Fruit fly (Drosophila melanogaster) whole organism, embryonic: ENCODE measurements around the gene CG32985.

Source experiments
- Abd-B ChIP-seq: fragments of 200-800 bp; sonication (Bioruptor generic); optimal IDR thresholded peaks from 2 replicates; lab custom pipeline; 2018; ENCODE audit warnings: missing biosample characterization, mild to moderate bottlenecking, missing genetic modification characterization, moderate library complexity
- Asciz ChIP-seq: fragments of 200-800 bp; sonication (Bioruptor generic); optimal IDR thresholded peaks from 2 replicates; lab custom pipeline; 2017; ENCODE audit warnings: missing biosample characterization, mild to moderate bottlenecking, missing genetic modification characterization, missing genetic modification reagents
- Atf3 ChIP-seq: fragments of 200-800 bp; sonication (Bioruptor generic); optimal IDR thresholded peaks from 3 replicates; lab custom pipeline; 2016; ENCODE audit warnings: missing biosample characterization, missing genetic modification characterization
- CG10147 ChIP-seq: fragments of 200-800 bp; sonication (Bioruptor generic); optimal IDR thresholded peaks from 2 replicates; lab custom pipeline; 2019; ENCODE audit warnings: missing biosample characterization, mild to moderate bottlenecking, missing genetic modification characterization, moderate library complexity
- CG10274 ChIP-seq: fragments of 200-800 bp; sonication (Bioruptor generic); optimal IDR thresholded peaks from 3 replicates; lab custom pipeline; 2017; ENCODE audit warnings: missing biosample characterization, mild to moderate bottlenecking, missing genetic modification characterization
- CG10462 ChIP-seq: fragments of 200-800 bp; sonication (Bioruptor generic); optimal IDR thresholded peaks from 2 replicates; lab custom pipeline; 2016; ENCODE audit warnings: missing biosample characterization, missing genetic modification characterization
- CG10565 ChIP-seq: fragments of 200-800 bp; sonication (Bioruptor generic); optimal IDR thresholded peaks from 3 replicates; lab custom pipeline; 2016; ENCODE audit warnings: missing biosample characterization, mild to moderate bottlenecking, missing genetic modification characterization
- CG11247 ChIP-seq: fragments of 200-800 bp; sonication (Bioruptor generic); IDR thresholded peaks from 2 replicates; pipeline ENCODE4 v1.3.6; 2022; ENCODE audit warnings: missing biosample characterization, missing genetic modification characterization
- CG12299 ChIP-seq: fragments of 200-800 bp; sonication (Bioruptor generic); optimal IDR thresholded peaks from 2 replicates; lab custom pipeline; 2018; ENCODE audit warnings: missing biosample characterization, mild to moderate bottlenecking, missing genetic modification characterization
- CG1233 ChIP-seq: fragments of 200-800 bp; sonication (Bioruptor generic); optimal IDR thresholded peaks from 4 replicates; lab custom pipeline; 2018; ENCODE audit warnings: missing biosample characterization, mild to moderate bottlenecking, missing genetic modification characterization
- CG12769 ChIP-seq: fragments of 200-800 bp; sonication (Bioruptor generic); optimal IDR thresholded peaks from 2 replicates; lab custom pipeline; 2019; ENCODE audit warnings: missing biosample characterization, mild to moderate bottlenecking, missing genetic modification characterization, moderate library complexity
- CG13287 ChIP-seq: fragments of 200-800 bp; sonication (Bioruptor generic); IDR thresholded peaks from 2 replicates; pipeline ENCODE4 v1.3.6; 2022; ENCODE audit warnings: missing biosample characterization, missing genetic modification characterization; ENCODE audit not compliant: partially characterized antibody
- CG15073 ChIP-seq: fragments of 200-800 bp; sonication (Bioruptor generic); optimal IDR thresholded peaks from 2 replicates; lab custom pipeline; 2016; ENCODE audit warnings: missing biosample characterization, missing genetic modification characterization
- CG17328 ChIP-seq: fragments of 200-800 bp; sonication (Bioruptor generic); IDR thresholded peaks from 2 replicates; pipeline ENCODE4 v1.3.6; 2022; ENCODE audit warnings: missing biosample characterization, missing genetic modification characterization
- CG2202 ChIP-seq: fragments of 200-800 bp; sonication (Bioruptor generic); optimal IDR thresholded peaks from 2 replicates; lab custom pipeline; 2018; ENCODE audit warnings: missing biosample characterization, mild to moderate bottlenecking, missing genetic modification characterization
- CG31224 ChIP-seq: fragments of 200-800 bp; sonication (Bioruptor generic); IDR thresholded peaks from 2 replicates; pipeline ENCODE4 v1.3.6; 2022; ENCODE audit warnings: missing biosample characterization, missing genetic modification characterization
- CG5245 ChIP-seq: fragments of 200-800 bp; sonication (Bioruptor generic); optimal IDR thresholded peaks from 3 replicates; lab custom pipeline; 2016; ENCODE audit warnings: missing biosample characterization, missing genetic modification characterization
- CG6765 ChIP-seq: fragments of 200-800 bp; sonication (Bioruptor generic); optimal IDR thresholded peaks from 3 replicates; lab custom pipeline; 2017; ENCODE audit warnings: missing biosample characterization, mild to moderate bottlenecking, missing genetic modification characterization
- CG6854 ChIP-seq: fragments of 200-800 bp; sonication (Bioruptor generic); optimal IDR thresholded peaks from 3 replicates; lab custom pipeline; 2017; ENCODE audit warnings: missing biosample characterization, mild to moderate bottlenecking, missing genetic modification characterization
- CG7745 ChIP-seq: fragments of 200-800 bp; sonication (Bioruptor generic); optimal IDR thresholded peaks from 2 replicates; lab custom pipeline; 2018; ENCODE audit warnings: missing biosample characterization, mild to moderate bottlenecking, missing genetic modification characterization, moderate library complexity
- CG7963 ChIP-seq: fragments of 200-800 bp; sonication (Bioruptor generic); IDR thresholded peaks from 3 replicates; pipeline ENCODE4 v1.3.6; 2022; ENCODE audit warnings: missing biosample characterization, missing genetic modification characterization; ENCODE audit not compliant: partially characterized antibody
- Dll ChIP-seq: fragments of 200-800 bp; sonication (Bioruptor generic); IDR thresholded peaks from 4 replicates; pipeline ENCODE4 v1.3.6; 2022; ENCODE audit warnings: missing biosample characterization, missing genetic modification characterization; ENCODE audit not compliant: partially characterized antibody
- HLH4C ChIP-seq: fragments of 200-800 bp; sonication (Bioruptor generic); IDR thresholded peaks from 3 replicates; pipeline ENCODE4 v1.3.6; 2022; ENCODE audit warnings: missing biosample characterization, missing genetic modification characterization; ENCODE audit not compliant: partially characterized antibody
- Hr51 ChIP-seq, 2 experiments: fragments of 200-800 bp; sonication (Bioruptor generic); optimal IDR thresholded peaks; 2 replicates in 1 of 2; 3 replicates in 1 of 2; lab custom pipeline; 2016 to 2018; ENCODE audit warnings: missing biosample characterization in 2 of 2, missing genetic modification characterization in 2 of 2, mild to moderate bottlenecking in 1 of 2, moderate library complexity in 1 of 2
- Kr ChIP-seq: fragments of 200-800 bp; sonication (Bioruptor generic); optimal IDR thresholded peaks from 2 replicates; lab custom pipeline; 2017; ENCODE audit warnings: missing biosample characterization, mild to moderate bottlenecking, missing genetic modification characterization
- Mes4 ChIP-seq: fragments of 200-800 bp; sonication (Bioruptor generic); optimal IDR thresholded peaks from 2 replicates; lab custom pipeline; 2016; ENCODE audit warnings: missing biosample characterization, missing genetic modification characterization
- Myb ChIP-seq: fragments of 200-800 bp; sonication (Bioruptor generic); optimal IDR thresholded peaks from 2 replicates; lab custom pipeline; 2016; ENCODE audit warnings: missing biosample characterization, missing genetic modification characterization
- Nf-YA ChIP-seq: fragments of 200-800 bp; sonication (Bioruptor generic); IDR thresholded peaks from 2 replicates; pipeline ENCODE4 v1.3.6; 2022; ENCODE audit warnings: missing biosample characterization, missing genetic modification characterization
- Sox102F ChIP-seq: fragments of 200-800 bp; sonication (Bioruptor generic); optimal IDR thresholded peaks from 2 replicates; lab custom pipeline; 2018; ENCODE audit warnings: missing biosample characterization, mild to moderate bottlenecking, missing genetic modification characterization, moderate library complexity
- Ssrp ChIP-seq: fragments of 200-800 bp; sonication (Bioruptor generic); optimal IDR thresholded peaks from 2 replicates; lab custom pipeline; 2018; ENCODE audit warnings: missing biosample characterization, mild to moderate bottlenecking, missing genetic modification characterization, moderate library complexity
- Vsx1 ChIP-seq: fragments of 200-800 bp; sonication (Bioruptor generic); optimal IDR thresholded peaks from 2 replicates; lab custom pipeline; 2017; ENCODE audit warnings: missing biosample characterization, mild to moderate bottlenecking, missing genetic modification characterization, missing genetic modification reagents
- Xrp1 ChIP-seq: fragments of 200-800 bp; sonication (Bioruptor generic); IDR thresholded peaks from 2 replicates; pipeline ENCODE4 v1.3.6; 2022; ENCODE audit warnings: missing biosample characterization, missing genetic modification characterization
- ato ChIP-seq: fragments of 200-800 bp; sonication (Bioruptor generic); IDR thresholded peaks from 2 replicates; pipeline ENCODE4 v1.3.6; 2022; ENCODE audit warnings: missing biosample characterization, missing genetic modification characterization; ENCODE audit not compliant: partially characterized antibody
- ci ChIP-seq: fragments of 200-800 bp; sonication (Bioruptor generic); IDR thresholded peaks from 3 replicates; pipeline ENCODE4 v1.3.6; 2022; ENCODE audit warnings: missing biosample characterization, missing genetic modification characterization
- croc ChIP-seq: fragments of 200-800 bp; sonication (Bioruptor generic); conservative IDR thresholded peaks from 3 replicates; pipeline ENCODE4 v1.3.6; 2022; ENCODE audit warnings: missing biosample characterization, missing genetic modification characterization
- fd96Cb ChIP-seq: fragments of 200-800 bp; sonication (Bioruptor generic); optimal IDR thresholded peaks from 2 replicates; lab custom pipeline; 2018; ENCODE audit warnings: missing biosample characterization, mild to moderate bottlenecking, missing genetic modification characterization, moderate library complexity
- grau ChIP-seq: fragments of 200-800 bp; optimal IDR thresholded peaks from 3 replicates; lab custom pipeline; 2019; ENCODE audit warnings: missing biosample characterization, mild to moderate bottlenecking, missing genetic modification characterization, moderate library complexity
- her ChIP-seq: fragments of 200-800 bp; sonication (Bioruptor generic); optimal IDR thresholded peaks from 2 replicates; lab custom pipeline; 2016; ENCODE audit warnings: missing biosample characterization, missing genetic modification characterization
- klu ChIP-seq: fragments of 200-800 bp; sonication (Bioruptor generic); IDR thresholded peaks from 2 replicates; pipeline ENCODE4 v1.3.6; 2022; ENCODE audit warnings: missing biosample characterization, missing genetic modification characterization
- mam ChIP-seq: fragments of 200-800 bp; sonication (Bioruptor generic); optimal IDR thresholded peaks from 3 replicates; lab custom pipeline; 2016; ENCODE audit warnings: missing biosample characterization, missing genetic modification characterization
- nom ChIP-seq: fragments of 200-800 bp; sonication (Bioruptor generic); optimal IDR thresholded peaks from 2 replicates; lab custom pipeline; 2017; ENCODE audit warnings: missing biosample characterization, missing genetic modification characterization, mild to moderate bottlenecking, moderate library complexity, missing genetic modification reagents
- oc ChIP-seq: fragments of 200-800 bp; sonication (Bioruptor generic); optimal IDR thresholded peaks from 2 replicates; lab custom pipeline; 2018; ENCODE audit warnings: missing biosample characterization, mild to moderate bottlenecking, missing genetic modification characterization, moderate library complexity
- pb ChIP-seq: fragments of 200-800 bp; sonication (Bioruptor generic); optimal IDR thresholded peaks from 3 replicates; lab custom pipeline; 2016; ENCODE audit warnings: missing biosample characterization, missing genetic modification characterization
- seq ChIP-seq: fragments of 200-800 bp; sonication (Bioruptor generic); IDR thresholded peaks from 2 replicates; pipeline ENCODE4 v1.3.6; 2022; ENCODE audit warnings: missing biosample characterization, missing genetic modification characterization
- sim ChIP-seq: fragments of 200-800 bp; sonication (Bioruptor generic); IDR thresholded peaks from 2 replicates; pipeline ENCODE4 v1.3.6; 2022; ENCODE audit warnings: missing biosample characterization, missing genetic modification characterization
- sqz ChIP-seq: fragments of 200-800 bp; sonication (Bioruptor generic); optimal IDR thresholded peaks from 3 replicates; lab custom pipeline; 2018; ENCODE audit warnings: missing biosample characterization, mild to moderate bottlenecking, missing genetic modification characterization
- stc ChIP-seq: fragments of 200-800 bp; sonication (Bioruptor generic); IDR thresholded peaks from 2 replicates; pipeline ENCODE4 v1.3.6; 2022; ENCODE audit warnings: missing biosample characterization, missing genetic modification characterization
- tx ChIP-seq: fragments of 200-800 bp; sonication (Bioruptor generic); optimal IDR thresholded peaks from 2 replicates; lab custom pipeline; 2016; ENCODE audit warnings: missing biosample characterization, missing genetic modification characterization
- unpg ChIP-seq: fragments of 200-800 bp; sonication (Bioruptor generic); optimal IDR thresholded peaks from 3 replicates; lab custom pipeline; 2018; ENCODE audit warnings: missing biosample characterization, mild to moderate bottlenecking, missing genetic modification characterization, moderate library complexity
- vfl ChIP-seq: fragments of 200-800 bp; sonication (Bioruptor generic); optimal IDR thresholded peaks from 2 replicates; lab custom pipeline; 2016; ENCODE audit warnings: missing biosample characterization, missing genetic modification characterization

CG32985 gene

DNA sequence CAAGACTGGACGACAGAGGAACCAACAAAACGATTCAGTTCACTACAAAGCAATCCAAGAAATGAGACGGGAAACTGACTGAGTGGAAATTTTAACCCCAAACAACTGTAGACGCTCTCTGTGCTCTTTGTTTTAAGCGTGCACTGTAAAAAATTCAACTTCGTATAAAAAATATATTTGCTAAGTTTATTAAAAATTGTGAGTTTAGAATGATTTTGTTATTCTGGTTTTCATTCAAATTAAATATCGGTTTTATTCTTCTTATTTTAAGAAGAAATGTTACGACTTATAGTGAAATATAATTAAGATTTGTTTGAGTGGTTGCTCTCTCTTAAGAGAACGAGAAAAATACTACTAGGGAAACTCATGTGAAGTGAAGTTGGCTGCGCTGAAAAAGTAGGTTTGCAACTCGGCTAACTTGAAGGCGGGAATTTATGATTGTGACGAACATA lies 4.3 kb upstream of the CG32985 start (continued):
- TF ChIP-seq vfl = peak; percentile 75
- peak; percentile 97 for TF ChIP-seq CG10462 (GFP tag; lab: Kevin White, UChicago)
- peak; percentile 94 for TF ChIP-seq klu (GFP tag; lab: Robert Waterston, UW)
- peak; percentile 34 for TF ChIP-seq CG10565 (GFP tag; lab: Kevin White, UChicago)
- peak; percentile 85 for TF ChIP-seq CG5245 (GFP tag; lab: Kevin White, UChicago)
- peak; percentile 45; the same call in 1 of the 2 replicates for TF ChIP-seq CG13287 (GFP tag; lab: Robert Waterston, UW)
- peak; percentile 94 for TF ChIP-seq CG11247 (GFP tag; lab: Robert Waterston, UW)
- TF ChIP-seq oc (tag; lab: Kevin White, UChicago) = peak; percentile 93
- TF ChIP-seq Sox102F (GFP tag; lab: Kevin White, UChicago) = peak; percentile 99
- TF ChIP-seq Nf-YA = peak; percentile 98
- peak; percentile 93 for TF ChIP-seq CG7745 (tag; lab: Kevin White, UChicago)
- peak; percentile 96 for TF ChIP-seq Atf3 (GFP tag; lab: Kevin White, UChicago)
- TF ChIP-seq Vsx1 (GFP tag; lab: Kevin White, UChicago) = peak; percentile 83
- peak; percentile 96 for TF ChIP-seq croc (GFP tag; lab: Robert Waterston, UW)
- TF ChIP-seq CG15073 (GFP tag; lab: Kevin White, UChicago) = peak; percentile 70
- peak; percentile 47 for TF ChIP-seq sqz (GFP tag; lab: Kevin White, UChicago)
- peak; percentile 97 for TF ChIP-seq Ssrp (tag; lab: Kevin White, UChicago)
- TF ChIP-seq CG6765 (GFP tag; lab: Kevin White, UChicago) = peak; percentile 78
- peak; percentile 89 for TF ChIP-seq Asciz (GFP tag; lab: Kevin White, UChicago)
- TF ChIP-seq Mes4 (GFP tag; lab: Kevin White, UChicago) = peak; percentile 90
- peak; percentile 90 for TF ChIP-seq CG2202 (tag; lab: Kevin White, UChicago)
- TF ChIP-seq unpg (GFP tag; lab: Kevin White, UChicago) = peak; percentile 95
- TF ChIP-seq grau = peak; percentile 92
- no peak for TF ChIP-seq CG7963 (GFP tag; lab: Robert Waterston, UW)
- TF ChIP-seq Myb (GFP tag; lab: Kevin White, UChicago) = peak; percentile 66
- peak; percentile 99 for TF ChIP-seq seq (GFP tag; lab: Robert Waterston, UW)
- TF ChIP-seq CG10274 = peak; percentile 44
- TF ChIP-seq sim (GFP tag; lab: Robert Waterston, UW) = peak; percentile 97
- TF ChIP-seq Abd-B = peak; percentile 86
- TF ChIP-seq ci = peak; percentile 98
- TF ChIP-seq ato (GFP tag; lab: Robert Waterston, UW) = no peak
- peak; percentile 99 for TF ChIP-seq Xrp1 (GFP tag; lab: Robert Waterston, UW)
- 0 out of 4 replicates have a peak, but pooled peaks have one; percentile 19 for TF ChIP-seq Dll (GFP tag; lab: Robert Waterston, UW)
- no peak for TF ChIP-seq nom (GFP tag; lab: Kevin White, UChicago)
- no peak for TF ChIP-seq HLH4C (GFP tag; lab: Robert Waterston, UW)
- peak; percentile 99 for TF ChIP-seq CG17328
- peak; percentile 80 for TF ChIP-seq pb
- TF ChIP-seq CG12299 (tag; lab: Kevin White, UChicago) = peak; percentile 93
- peak; percentile 83 for TF ChIP-seq her (GFP tag; lab: Kevin White, UChicago)
- TF ChIP-seq CG10147 = peak; percentile 81
- peak; percentile 91 for TF ChIP-seq CG31224
- TF ChIP-seq Hr51 (GFP tag; optimal IDR thresholded peaks at IDR 0.05; lab: Kevin White, UChicago) = peak; percentile 90 to 98
- peak; percentile 89 for TF ChIP-seq CG1233 (GFP tag; lab: Kevin White, UChicago)
- peak; percentile 92 for TF ChIP-seq tx (GFP tag; lab: Kevin White, UChicago)
- TF ChIP-seq stc (GFP tag; lab: Robert Waterston, UW) = peak; percentile 99
- TF ChIP-seq CG12769 = peak; percentile 88
- TF ChIP-seq fd96Cb (tag; lab: Kevin White, UChicago) = peak; percentile 95
- TF ChIP-seq mam = peak; percentile 96
- peak; percentile 83 for TF ChIP-seq CG6854 (GFP tag; lab: Kevin White, UChicago)
- TF ChIP-seq Kr (GFP tag; lab: Kevin White, UChicago) = peak; percentile 57
